Worm (Caenorhabditis elegans): ENCODE data around the gene akap-1.

akap-1 gene

DNA sequence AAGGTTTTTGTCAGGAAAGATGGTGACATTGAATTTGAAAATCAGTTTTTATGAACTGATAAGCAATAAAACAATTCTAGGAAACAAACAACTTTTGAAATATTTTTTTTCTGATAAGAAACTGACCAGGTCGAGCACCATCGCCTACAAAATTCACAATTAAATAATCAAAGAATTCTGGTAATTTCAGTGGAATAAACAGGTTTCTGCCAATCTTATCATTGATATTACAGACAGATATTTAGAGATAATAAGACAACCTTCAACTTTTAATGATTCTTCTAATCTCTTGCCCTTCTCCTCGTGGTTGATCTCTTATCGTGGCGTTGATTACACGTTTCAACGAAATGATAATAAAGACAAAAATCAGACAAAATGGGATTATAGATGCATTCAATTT, 43.2 kb downstream of the akap-1 start (continued):
- TF ChIP-seq R02D3.7 (tag; optimal IDR thresholded peaks at IDR 0.05) (no peak), snpc-4 (tag; optimal IDR thresholded peaks at IDR 0.05) (no peak), ZK546.5 (tag; optimal IDR thresholded peaks at IDR 0.05) (no peak), sea-2 (GFP tag; optimal IDR thresholded peaks at IDR 0.05) (no peak), nhr-43 (tag; optimal IDR thresholded peaks at IDR 0.05; ENCODE audit: poor library complexity, severe bottlenecking) (peak; percentile 70), daf-12 (tag; optimal IDR thresholded peaks at IDR 0.05) (no peak), pha-4 (tag; optimal IDR thresholded peaks at IDR 0.05) (peak; percentile 32), elt-3 (tag; optimal IDR thresholded peaks at IDR 0.05) (peak; percentile 2 to 100 (median 82)), nhr-28 (tag; optimal IDR thresholded peaks at IDR 0.05) (no peak), elt-1 (tag; optimal IDR thresholded peaks at IDR 0.05) (no peak), egl-27 (tag; optimal IDR thresholded peaks at IDR 0.05) (no peak), jun-1 (tag; optimal IDR thresholded peaks at IDR 0.05) (peak; percentile 20), skn-1 (tag; optimal IDR thresholded peaks at IDR 0.05) (peak; percentile 11), unc-39 (tag; optimal IDR thresholded peaks at IDR 0.05) (no peak), ceh-82 (tag; optimal IDR thresholded peaks at IDR 0.05) (no peak), ztf-11 (tag; optimal IDR thresholded peaks at IDR 0.05) (no peak), lin-15B (tag; optimal IDR thresholded peaks at IDR 0.05) (no peak), nhr-12 (tag; optimal IDR thresholded peaks at IDR 0.05) (no peak)

- TF ChIP-seq ztf-4 (tag; optimal IDR thresholded peaks at IDR 0.05) (no peak), nhr-11 (tag; optimal IDR thresholded peaks at IDR 0.05) (peak; percentile 31), nfya-1 (tag; optimal IDR thresholded peaks at IDR 0.05; ENCODE audit: insufficient read depth) (peak; percentile 22), nhr-43 (tag; optimal IDR thresholded peaks at IDR 0.05; ENCODE audit: poor library complexity, severe bottlenecking) (no peak)
Measured at ce11 chrIII:6398124-6398523, 44.9 kb downstream of the akap-1 start.

DNA sequence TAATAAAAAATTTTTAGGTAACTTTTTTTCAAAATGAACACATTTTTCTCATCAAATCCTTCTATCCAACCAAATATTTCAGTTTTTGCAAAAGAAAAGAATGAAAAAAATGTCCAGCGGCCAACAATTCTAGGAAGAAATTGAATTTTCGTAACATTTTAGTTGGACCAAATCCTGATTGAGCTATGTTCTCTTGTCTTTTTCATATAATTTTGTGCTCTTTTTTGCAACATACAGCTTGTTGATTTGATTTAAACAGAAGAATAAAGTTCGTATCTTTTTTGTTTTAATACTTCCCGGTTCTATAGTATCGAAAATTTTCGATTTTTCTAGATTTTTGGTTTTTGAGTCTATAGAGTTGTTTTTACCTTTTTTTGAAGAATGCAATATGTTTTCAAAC, 46.2 kb downstream of the akap-1 start:
- TF ChIP-seq skn-1 (tag; optimal IDR thresholded peaks at IDR 0.05) = no peak
- peak; percentile 59 for TF ChIP-seq fkh-10 (GFP tag; optimal IDR thresholded peaks at IDR 0.05)
- no peak for TF ChIP-seq lsy-12 (tag; optimal IDR thresholded peaks at IDR 0.05)
- TF ChIP-seq ceh-16 (tag; optimal IDR thresholded peaks at IDR 0.05) = no peak
- TF ChIP-seq hmg-11 (tag; optimal IDR thresholded peaks at IDR 0.05) = no peak

- TF ChIP-seq pha-4 (tag; optimal IDR thresholded peaks at IDR 0.05) (no peak), nhr-43 (tag; optimal IDR thresholded peaks at IDR 0.05; ENCODE audit: poor library complexity, severe bottlenecking) (no peak), hmg-11 (tag; optimal IDR thresholded peaks at IDR 0.05) (no peak), sea-2 (GFP tag; optimal IDR thresholded peaks at IDR 0.05) (no peak), ceh-82 (tag; optimal IDR thresholded peaks at IDR 0.05) (no peak), lin-39 (tag; optimal IDR thresholded peaks at IDR 0.05) (peak; percentile 56), eor-1 (tag; optimal IDR thresholded peaks at IDR 0.05) (no peak), elt-1 (tag; optimal IDR thresholded peaks at IDR 0.05) (no peak), egl-5 (tag; optimal IDR thresholded peaks at IDR 0.05) (no peak), nhr-25 (tag; optimal IDR thresholded peaks at IDR 0.05) (no peak), daf-12 (tag; optimal IDR thresholded peaks at IDR 0.05) (no peak), tbx-2 (tag; optimal IDR thresholded peaks at IDR 0.05) (no peak), egl-27 (tag; optimal IDR thresholded peaks at IDR 0.05) (no peak), pqm-1 (tag; optimal IDR thresholded peaks at IDR 0.05) (no peak), ztf-11 (tag; optimal IDR thresholded peaks at IDR 0.05) (no peak), elt-2 (tag; optimal IDR thresholded peaks at IDR 0.05) (no peak), nfya-1 (tag; optimal IDR thresholded peaks at IDR 0.05; ENCODE audit: insufficient read depth) (peak; percentile 23), nhr-28 (tag; optimal IDR thresholded peaks at IDR 0.05) (no peak), fkh-10 (GFP tag; optimal IDR thresholded peaks at IDR 0.05) (no peak), nhr-76 (tag; optimal IDR thresholded peaks at IDR 0.05) (no peak), nhr-11 (tag; optimal IDR thresholded peaks at IDR 0.05) (peak; percentile 65), ceh-28 (tag; optimal IDR thresholded peaks at IDR 0.05) (no peak)
Measured at ce11 chrIII:6402346-6402745, 49.2 kb downstream of the akap-1 start.

DNA sequence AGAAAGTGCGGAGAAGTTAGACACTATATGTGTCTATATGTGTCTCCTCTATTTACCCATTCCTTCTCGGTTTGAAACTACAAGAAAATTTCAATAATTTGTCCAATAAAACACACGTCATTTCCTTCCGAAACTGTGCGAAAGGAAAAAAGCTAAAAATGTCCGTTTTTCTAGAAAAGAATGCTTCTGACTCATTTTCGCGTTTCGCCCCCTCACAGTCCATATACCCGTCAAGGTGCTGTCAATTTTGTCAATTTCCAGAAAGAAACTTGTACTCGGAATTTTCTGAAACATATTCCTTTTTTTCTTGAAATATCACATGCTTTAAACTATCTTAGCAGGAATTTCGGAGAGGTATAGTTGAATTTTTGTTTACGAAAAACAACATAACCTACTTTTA, 49.6 kb downstream of the akap-1 start:
- no peak for TF ChIP-seq ceh-82 (tag; optimal IDR thresholded peaks at IDR 0.05)
- TF ChIP-seq nfya-1 (tag; optimal IDR thresholded peaks at IDR 0.05; ENCODE audit: insufficient read depth) = no peak
- TF ChIP-seq ZK546.5 (tag; optimal IDR thresholded peaks at IDR 0.05) = no peak
- TF ChIP-seq zag-1 (tag; optimal IDR thresholded peaks at IDR 0.05) = no peak
- TF ChIP-seq ztf-11 (tag; optimal IDR thresholded peaks at IDR 0.05) = no peak
- TF ChIP-seq mdl-1 (tag; optimal IDR thresholded peaks at IDR 0.05) = no peak
- no peak for TF ChIP-seq nhr-76 (tag; optimal IDR thresholded peaks at IDR 0.05)
- no peak for TF ChIP-seq nhr-23 (tag; optimal IDR thresholded peaks at IDR 0.05)
- TF ChIP-seq eor-1 (tag; optimal IDR thresholded peaks at IDR 0.05) = no peak
- no peak for TF ChIP-seq nhr-12 (tag; optimal IDR thresholded peaks at IDR 0.05)
- TF ChIP-seq R02D3.7 (tag; optimal IDR thresholded peaks at IDR 0.05) = no peak
- TF ChIP-seq unc-62 (GFP tag; optimal IDR thresholded peaks at IDR 0.05) = no peak
- no peak for TF ChIP-seq egl-5 (tag; optimal IDR thresholded peaks at IDR 0.05)
